Fruit fly (Drosophila melanogaster): Measurements from ENCODE around the gene loqs.

The loqs gene

dm6 chr2L:13382351-13383029 lies at the start of gene loqs:
Gene loqs, plus strand, starts transcription at chr2L:13382652.
- no peak for TF ChIP-seq noc (tag; optimal IDR thresholded peaks at IDR 0.05)

DNA sequence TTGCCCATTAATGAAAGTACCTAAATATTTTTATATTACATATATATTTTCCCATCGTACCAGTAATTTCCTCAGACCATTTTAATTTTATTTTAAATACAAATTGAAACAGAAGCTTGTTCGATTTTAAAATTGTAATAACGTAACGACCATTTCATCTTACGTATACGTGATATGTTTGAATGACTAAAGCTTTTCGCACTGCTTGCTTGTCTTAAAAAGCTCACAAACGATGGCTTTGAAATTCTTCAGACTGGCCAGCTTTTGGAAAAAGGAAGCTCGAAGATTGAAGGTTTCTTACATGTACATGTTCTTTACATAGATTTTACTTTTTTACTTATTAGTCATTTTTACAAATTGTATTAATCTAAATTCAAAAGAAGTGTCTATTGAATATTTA lies 49.7 kb upstream of the loqs start:
- no peak for TF ChIP-seq noc (tag; optimal IDR thresholded peaks at IDR 0.05)

dm6 chr2L:13347473-13347872 lies 35.0 kb upstream of the loqs start, which contains the start of gene CG16826:
Gene CG16826, plus strand, starts transcription at chr2L:13347773.
- no peak for TF ChIP-seq noc (tag; optimal IDR thresholded peaks at IDR 0.05)

DNA sequence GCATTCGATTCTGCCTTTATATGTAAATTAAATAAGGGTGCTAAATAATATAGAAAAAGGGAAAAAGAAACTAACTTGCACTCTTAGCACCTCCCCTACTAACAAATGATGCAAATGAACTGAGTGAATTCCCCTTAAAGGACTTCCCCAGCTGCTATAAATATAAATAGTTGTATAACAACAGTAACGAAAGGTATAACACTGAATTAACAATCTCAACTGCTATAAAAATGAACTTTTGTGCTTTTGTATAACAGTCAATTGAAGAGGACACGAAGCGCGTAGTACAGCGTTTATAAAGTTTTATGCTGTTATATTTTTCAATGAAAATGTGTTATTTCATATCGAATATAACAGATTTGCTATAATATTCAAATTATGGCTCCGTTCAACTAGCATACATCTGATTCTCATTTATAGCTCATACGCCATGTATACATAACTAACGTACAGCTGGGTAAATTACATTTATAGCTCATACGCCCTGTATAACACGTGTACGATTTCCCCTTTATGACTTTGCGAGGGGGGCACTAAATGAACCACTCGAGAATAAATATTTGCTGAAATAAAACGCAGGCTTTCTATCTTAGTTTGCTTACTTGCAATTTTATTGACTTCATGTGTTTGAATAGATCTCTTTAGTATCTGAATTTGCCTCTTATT lies 33.1 kb upstream of the loqs start:
- no peak for TF ChIP-seq noc (tag; optimal IDR thresholded peaks at IDR 0.05)

dm6 chr2L:13354580-13355347 lies 27.7 kb upstream of the loqs start, which contains the start of gene CG9395:
Gene CG9395, minus strand, starts transcription at chr2L:13355073.
- TF ChIP-seq noc (tag; optimal IDR thresholded peaks at IDR 0.05), result no peak

dm6 chr2L:13361465-13361864 lies 21.0 kb upstream of the loqs start, which contains the start of gene CG9377:
Gene CG9377, minus strand, starts transcription at chr2L:13361565.
- no peak for TF ChIP-seq noc (tag; optimal IDR thresholded peaks at IDR 0.05)

dm6 chr2L:13362953-13363352 lies 19.5 kb upstream of the loqs start:
- no peak for TF ChIP-seq noc (tag; optimal IDR thresholded peaks at IDR 0.05)

DNA sequence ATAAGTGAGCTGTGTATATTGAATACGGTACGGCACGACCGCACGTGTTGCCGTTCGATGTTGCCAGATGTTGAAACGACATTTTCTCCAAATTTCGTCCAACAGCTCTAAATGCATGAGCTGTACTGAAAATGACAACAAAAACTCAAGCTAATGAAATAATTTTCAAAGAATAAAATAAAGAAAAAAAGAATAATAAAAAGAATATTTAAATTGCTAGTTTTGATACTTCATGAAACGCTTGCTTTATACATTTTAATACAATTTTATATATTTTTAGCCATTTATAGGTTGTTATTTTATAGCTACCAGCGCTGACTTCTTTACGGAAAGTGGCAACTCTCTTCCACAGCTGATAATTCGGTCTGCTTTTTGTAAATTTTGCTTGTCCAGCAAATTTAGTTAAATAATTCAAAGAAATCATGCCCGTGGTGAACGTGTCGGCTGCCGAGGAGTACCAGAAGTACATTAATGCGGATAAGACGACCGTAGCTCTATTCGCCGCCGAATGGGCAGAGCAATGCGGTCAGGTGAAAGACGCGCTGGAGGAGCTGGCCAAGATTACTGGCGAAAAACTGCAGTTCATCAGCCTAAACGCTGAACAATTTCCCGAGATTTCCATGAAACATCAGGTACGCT lies 16.2 kb upstream of the loqs start, which contains the start of the genes Nnp-1 and Grx3:
Gene Nnp-1 (minus strand): TSS at position 81 of the 639 bp plus-strand sequence.
Gene Grx3 (plus strand): TSS at position 339 of the 639 bp plus-strand sequence.
- TF ChIP-seq noc (tag; optimal IDR thresholded peaks at IDR 0.05), result no peak

dm6 chr2L:13367378-13367777 lies 15.1 kb upstream of the loqs start, which contains the start of gene Tap42:
Gene Tap42, plus strand, starts transcription at chr2L:13367617.
- TF ChIP-seq noc (tag; optimal IDR thresholded peaks at IDR 0.05), result no peak

dm6 chr2L:13368940-13369339 lies 13.5 kb upstream of the loqs start, which contains the start of gene CG31855:
Gene CG31855, plus strand, starts transcription at chr2L:13369204.
- peak; percentile 80 for TF ChIP-seq noc (tag; optimal IDR thresholded peaks at IDR 0.05)

DNA sequence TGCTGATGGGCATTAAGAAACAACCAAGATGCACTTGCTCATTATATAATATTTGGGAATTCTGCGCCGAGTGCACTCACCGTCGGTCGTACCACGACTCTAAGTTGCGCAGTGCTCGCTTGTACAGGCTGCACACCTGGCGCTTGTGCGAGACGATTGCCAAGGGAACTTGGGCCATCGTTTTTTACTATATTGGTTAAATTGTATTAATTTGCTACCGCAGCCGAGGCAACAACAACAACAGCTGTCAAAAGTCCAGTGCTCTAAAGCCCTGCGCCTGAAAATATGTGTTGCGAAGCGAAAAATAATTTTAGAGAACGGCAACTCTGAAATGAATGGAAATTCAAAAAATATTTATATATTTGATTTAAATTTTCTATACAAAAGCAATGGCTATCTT lies 11.7 kb upstream of the loqs start, which contains the start of gene ND-B22:
Gene ND-B22 (minus strand): TSS at position 349 of the 400 bp plus-strand sequence.
- peak; percentile 16 for TF ChIP-seq noc (tag; optimal IDR thresholded peaks at IDR 0.05)

DNA sequence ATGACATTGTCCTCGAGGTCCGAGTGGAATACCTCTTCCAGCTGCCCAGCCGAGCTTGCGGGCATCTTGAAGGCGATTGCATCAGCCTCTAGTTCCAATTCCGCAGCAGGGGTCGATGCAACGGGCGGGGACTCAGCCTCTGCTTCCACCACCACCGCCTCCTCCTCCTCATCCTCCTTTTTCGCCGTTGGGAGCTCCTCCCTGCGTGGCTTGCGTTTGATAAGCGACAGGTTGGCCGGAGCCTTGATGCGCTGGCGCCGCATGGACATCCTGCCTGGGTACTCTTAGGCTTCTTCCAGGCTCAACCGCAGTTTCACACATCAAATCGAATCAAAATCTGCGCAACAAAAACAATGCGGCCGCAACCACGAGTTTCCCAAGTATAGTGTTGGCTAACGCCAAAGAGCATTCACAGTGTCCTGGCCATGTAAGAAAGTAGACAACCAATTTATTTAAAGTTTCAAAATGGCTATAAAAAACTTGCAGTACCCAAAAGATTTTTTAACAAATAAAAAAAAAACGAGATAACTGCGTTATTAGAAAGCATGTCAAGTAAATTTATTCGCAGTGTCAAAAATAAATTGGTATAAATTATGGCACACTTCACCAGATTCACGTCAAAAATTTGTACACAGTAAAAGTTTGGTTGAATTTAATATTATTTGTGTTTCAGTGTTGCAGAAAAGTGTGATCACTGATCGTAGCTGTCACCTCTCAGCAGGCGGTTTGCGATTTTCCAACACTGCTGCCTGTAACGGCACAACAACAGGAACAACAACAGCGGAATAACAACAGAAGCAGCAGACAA lies 8.8 kb upstream of the loqs start, which contains the start of the genes Bdp1 and CG6565:
Gene Bdp1 (minus strand): TSS at position 456 of the 808 bp plus-strand sequence.
Gene CG6565 (plus strand): TSS at position 585 of the 808 bp plus-strand sequence.
- peak; percentile 96 for TF ChIP-seq noc (tag; optimal IDR thresholded peaks at IDR 0.05)

dm6 chr2L:13376086-13376485 lies 6.4 kb upstream of the loqs start:
- no peak for TF ChIP-seq noc (tag; optimal IDR thresholded peaks at IDR 0.05)

dm6 chr2L:13378488-13378964 lies 3.9 kb upstream of the loqs start, which contains the start of the genes CG9302 and beta'COP:
Gene CG9302, minus strand, starts transcription at chr2L:13378538.
Gene beta'COP, plus strand, starts transcription at chr2L:13378902.
- TF ChIP-seq noc (tag; optimal IDR thresholded peaks at IDR 0.05), result peak; percentile 79
